Worm (Caenorhabditis elegans): ENCODE results near the gene R08C7.8.

ce11 chrIV:4481298-4481697 lies 47.0 kb upstream of the R08C7.8 start:
- TF ChIP-seq ceh-43 (GFP tag; optimal IDR thresholded peaks at IDR 0.05) (no peak), unc-39 (tag; optimal IDR thresholded peaks at IDR 0.05) (no peak), ces-1 (GFP tag; optimal IDR thresholded peaks at IDR 0.05) (no peak), ceh-39 (tag; optimal IDR thresholded peaks at IDR 0.05) (no peak)
